Worm (Caenorhabditis elegans) whole organism, midembryonic: Measurements from ENCODE around the gene F10C1.1.

ENCODE experiments used
- flt-1 ChIP-seq: fragments of 200-800 bp; sonication (Bioruptor generic); IDR thresholded peaks from 2 replicates; pipeline ENCODE4 v1.3.6; 2022; ENCODE audit warnings: missing genetic modification characterization, missing compliant biosample characterization
- med-1 ChIP-seq: sonication (generic microtip); optimal IDR thresholded peaks from 2 replicates; lab custom pipeline; 2017; ENCODE audit warnings: missing genetic modification characterization, mild to moderate bottlenecking, missing compliant biosample characterization, antibody characterized with exemption, missing genetic modification reagents; ENCODE audit not compliant: insufficient read depth

DNA sequence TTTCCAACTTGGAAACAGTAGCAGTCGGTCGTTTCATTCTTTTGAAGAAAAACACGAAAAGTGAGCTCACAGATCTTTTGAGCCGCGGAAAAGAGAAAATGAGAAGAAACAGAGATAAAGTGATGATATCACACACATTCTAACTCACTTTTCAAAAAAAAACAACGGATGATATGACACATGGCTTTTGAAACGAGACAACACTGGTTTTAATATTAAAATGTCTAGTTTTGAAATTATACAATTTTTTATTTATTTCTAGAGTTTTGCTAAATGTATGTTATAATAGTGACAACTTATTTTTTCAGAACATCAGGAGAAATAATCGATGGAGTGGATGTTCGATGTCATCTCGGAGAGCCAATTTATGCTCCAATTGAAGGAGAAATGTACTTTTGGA lies 18.5 kb downstream of the F10C1.1 start, which contains the start of gene K05F1.14:
- TF ChIP-seq med-1 (GFP tag; lab: Kevin White, UChicago): no peak
- TF ChIP-seq flt-1 (GFP tag; lab: Robert Waterston, UW): no peak
